Worm (Caenorhabditis elegans) whole organism, L1 larva: ENCODE data around the gene Y102F5A.1.

Source experiments
- aly-2 ChIP-seq: fragments of 150-350 bp; optimal IDR thresholded peaks from 2 replicates; lab custom pipeline; 2014; ENCODE audit warnings: missing biosample characterization, missing genetic modification characterization
- ama-1 ChIP-seq: fragments of 150-350 bp; optimal IDR thresholded peaks from 2 replicates; lab custom pipeline; 2014
- nhr-84 ChIP-seq: sonication (generic microtip); optimal IDR thresholded peaks from 2 replicates; lab custom pipeline; 2017; ENCODE audit warnings: missing biosample characterization, missing genetic modification characterization
- unc-130 ChIP-seq: fragments of 150-350 bp; optimal IDR thresholded peaks from 2 replicates; lab custom pipeline; 2017; ENCODE audit warnings: missing biosample characterization, missing genetic modification characterization, inconsistent platforms
- ztf-11 ChIP-seq, 2 experiments: sonication (generic microtip); optimal IDR thresholded peaks; 2 replicates each; lab custom pipeline; 2016 to 2017; ENCODE audit warnings: missing genetic modification characterization in 2 of 2, missing biosample characterization in 1 of 2, missing compliant biosample characterization in 1 of 2

DNA sequence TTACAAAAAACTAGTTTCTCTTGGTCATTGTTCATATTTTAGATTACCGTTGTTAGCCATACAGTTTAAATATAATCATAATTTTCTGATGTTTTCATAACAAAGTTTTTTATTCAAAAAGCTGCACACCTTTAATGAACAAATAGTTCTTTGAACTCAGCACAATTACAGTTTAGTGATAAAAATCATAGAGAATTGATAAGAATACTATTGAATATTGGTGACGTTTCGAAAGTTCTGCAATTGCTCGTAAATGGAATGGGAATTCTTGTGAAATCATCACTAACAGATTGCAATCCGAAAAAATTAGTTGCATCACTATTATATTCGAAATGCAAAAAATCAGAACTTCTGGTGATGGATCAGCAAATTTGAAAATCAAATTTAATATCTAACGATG lies 50.0 kb downstream of the Y102F5A.1 start:
- TF ChIP-seq ztf-11 (tag; optimal IDR thresholded peaks at IDR 0.05; lab: Kevin White, UChicago) (no peak), aly-2 (no peak), ama-1 (lab: Kevin White, UChicago) (no peak), nhr-84 (tag; lab: Kevin White, UChicago) (no peak), unc-130 (no peak)
